Fruit fly (Drosophila melanogaster) Kc167 (cell line): Measurements from ENCODE around the gene meru.

ENCODE experiments used
- Sin3A ChIP-seq: fragments of >200 bp; optimal IDR thresholded peaks from 2 replicates; lab custom pipeline; 2018; ENCODE audit warnings: missing external identifiers
- h ChIP-seq: fragments of >200 bp; optimal IDR thresholded peaks from 3 replicates; lab custom pipeline; 2018; ENCODE audit warnings: missing external identifiers
- insv ChIP-seq: fragments of >200 bp; optimal IDR thresholded peaks from 3 replicates; lab custom pipeline; 2018; ENCODE audit warnings: missing external identifiers

DNA sequence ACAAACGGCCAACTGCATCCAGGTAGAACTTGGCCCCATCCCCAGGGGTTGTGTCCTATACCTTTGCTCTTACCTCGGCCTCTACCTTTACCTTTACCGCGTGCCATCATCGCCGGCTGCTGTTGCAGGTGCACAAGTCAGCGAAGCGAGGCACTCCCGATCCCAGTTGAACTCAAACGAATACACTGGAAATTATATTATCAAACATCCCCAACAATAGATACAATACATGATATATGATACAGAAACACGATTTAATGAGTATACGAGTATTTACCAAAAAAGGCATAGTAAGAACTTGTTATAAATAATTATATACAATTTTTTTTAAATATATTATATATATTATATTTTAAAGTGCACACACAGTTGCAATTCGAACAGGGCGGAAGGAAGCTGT lies 3.4 kb upstream of the meru start:
- no peak for TF ChIP-seq insv
- no peak for TF ChIP-seq h (lab: Kevin White, UChicago)
- no peak for TF ChIP-seq Sin3A (lab: Kevin White, UChicago)
